Fruit fly (Drosophila melanogaster) whole organism, embryonic: ENCODE results near the gene beta4GalNAcTB.
A peak's percentile ranks its signal among the peaks of the same experiment; 100 is the strongest.

ENCODE experiments used
- Adf1 ChIP-seq: fragments of 200-800 bp; sonication (Bioruptor generic); IDR thresholded peaks from 2 replicates; pipeline ENCODE4 v1.3.6; 2022; ENCODE audit warnings: missing biosample characterization, missing genetic modification characterization
- Aef1 ChIP-seq: fragments of 200-800 bp; sonication (Bioruptor generic); IDR thresholded peaks from 3 replicates; pipeline ENCODE4 v1.3.6; 2022; ENCODE audit warnings: missing biosample characterization, missing genetic modification characterization
- CG10147 ChIP-seq: fragments of 200-800 bp; sonication (Bioruptor generic); optimal IDR thresholded peaks from 2 replicates; lab custom pipeline; 2019; ENCODE audit warnings: missing biosample characterization, mild to moderate bottlenecking, missing genetic modification characterization, moderate library complexity
- CG1024 ChIP-seq: fragments of 200-800 bp; sonication (Bioruptor generic); IDR thresholded peaks from 2 replicates; pipeline ENCODE4 v1.3.6; 2022; ENCODE audit warnings: missing biosample characterization, missing genetic modification characterization
- CG10431 ChIP-seq: fragments of 200-800 bp; sonication (Bioruptor generic); optimal IDR thresholded peaks from 3 replicates; lab custom pipeline; 2018; ENCODE audit warnings: missing biosample characterization, mild to moderate bottlenecking, missing genetic modification characterization
- CG11093 ChIP-seq: fragments of 200-800 bp; sonication (Bioruptor generic); IDR thresholded peaks from 3 replicates; pipeline ENCODE4 v1.3.6; 2022; ENCODE audit warnings: missing biosample characterization, missing genetic modification characterization
- CG12391 ChIP-seq: fragments of 200-800 bp; sonication (Bioruptor generic); optimal IDR thresholded peaks from 3 replicates; lab custom pipeline; 2018; ENCODE audit warnings: missing biosample characterization, mild to moderate bottlenecking, missing genetic modification characterization, moderate library complexity
- CG12659 ChIP-seq: fragments of 200-800 bp; sonication (Bioruptor generic); optimal IDR thresholded peaks from 3 replicates; lab custom pipeline; 2017; ENCODE audit warnings: mild to moderate bottlenecking, missing biosample characterization, missing genetic modification reagents, missing genetic modification characterization
- CG15073 ChIP-seq: fragments of 200-800 bp; sonication (Bioruptor generic); optimal IDR thresholded peaks from 2 replicates; lab custom pipeline; 2016; ENCODE audit warnings: missing biosample characterization, missing genetic modification characterization
- CG15269 ChIP-seq: fragments of 200-800 bp; sonication (Bioruptor generic); optimal IDR thresholded peaks from 2 replicates; lab custom pipeline; 2018; ENCODE audit warnings: missing biosample characterization, mild to moderate bottlenecking, missing genetic modification characterization, moderate library complexity
- CG1647 ChIP-seq: fragments of 200-800 bp; sonication (Bioruptor generic); optimal IDR thresholded peaks from 3 replicates; lab custom pipeline; 2016; ENCODE audit warnings: missing biosample characterization, missing genetic modification characterization
- CG2678 ChIP-seq: fragments of 200-800 bp; sonication (Bioruptor generic); optimal IDR thresholded peaks from 3 replicates; lab custom pipeline; 2019; ENCODE audit warnings: missing biosample characterization, mild to moderate bottlenecking, missing genetic modification characterization, moderate library complexity
- CG33213 ChIP-seq: fragments of 200-800 bp; sonication (Bioruptor generic); optimal IDR thresholded peaks from 3 replicates; lab custom pipeline; 2016; ENCODE audit warnings: missing biosample characterization, missing genetic modification characterization
- CG34224 ChIP-seq: fragments of 200-800 bp; sonication (Bioruptor generic); IDR thresholded peaks from 3 replicates; pipeline ENCODE4 v1.3.6; 2022; ENCODE audit warnings: missing biosample characterization, missing genetic modification characterization; ENCODE audit not compliant: partially characterized antibody
- CG42726 ChIP-seq: fragments of 200-800 bp; sonication (Bioruptor generic); IDR thresholded peaks from 2 replicates; pipeline ENCODE4 v1.3.6; 2022; ENCODE audit warnings: missing biosample characterization, missing genetic modification characterization; ENCODE audit not compliant: partially characterized antibody
- CG4617 ChIP-seq: fragments of 200-800 bp; sonication (Bioruptor generic); optimal IDR thresholded peaks from 3 replicates; lab custom pipeline; 2016; ENCODE audit warnings: missing biosample characterization, missing genetic modification characterization, borderline replicate concordance
- CG4820 ChIP-seq: fragments of 200-800 bp; sonication (Bioruptor generic); optimal IDR thresholded peaks from 3 replicates; lab custom pipeline; 2016; ENCODE audit warnings: missing biosample characterization, missing genetic modification characterization
- CG7987 ChIP-seq: fragments of 200-800 bp; sonication (Bioruptor generic); optimal IDR thresholded peaks from 2 replicates; lab custom pipeline; 2018; ENCODE audit warnings: missing biosample characterization, mild to moderate bottlenecking, missing genetic modification characterization, moderate library complexity
- CG8281 ChIP-seq: fragments of 200-800 bp; sonication (Bioruptor generic); optimal IDR thresholded peaks from 2 replicates; lab custom pipeline; 2018; ENCODE audit warnings: missing biosample characterization, mild to moderate bottlenecking, missing genetic modification characterization, moderate library complexity
- Chrac-16 ChIP-seq: fragments of 200-800 bp; sonication (Bioruptor generic); optimal IDR thresholded peaks from 3 replicates; lab custom pipeline; 2016; ENCODE audit warnings: missing biosample characterization, missing genetic modification characterization
- CoRest ChIP-seq: fragments of 200-800 bp; sonication (Bioruptor generic); optimal IDR thresholded peaks from 3 replicates; lab custom pipeline; 2018; ENCODE audit warnings: missing biosample characterization, mild to moderate bottlenecking, missing genetic modification characterization, moderate library complexity
- Dek ChIP-seq: fragments of 200-800 bp; sonication (Bioruptor generic); optimal IDR thresholded peaks from 3 replicates; lab custom pipeline; 2019; ENCODE audit warnings: missing biosample characterization, mild to moderate bottlenecking, missing genetic modification characterization, moderate library complexity
- Dip2 ChIP-seq: fragments of 200-800 bp; sonication (Bioruptor generic); IDR thresholded peaks from 2 replicates; pipeline ENCODE4 v1.3.6; 2022; ENCODE audit warnings: missing biosample characterization, missing genetic modification characterization
- Doc3 ChIP-seq: fragments of 200-800 bp; sonication (Bioruptor generic); IDR thresholded peaks from 3 replicates; pipeline ENCODE4 v1.3.6; 2022; ENCODE audit warnings: missing biosample characterization, missing genetic modification characterization; ENCODE audit not compliant: partially characterized antibody
- Fer1 ChIP-seq: fragments of 200-800 bp; sonication (Bioruptor generic); optimal IDR thresholded peaks from 2 replicates; lab custom pipeline; 2017; ENCODE audit warnings: missing biosample characterization, mild to moderate bottlenecking, missing genetic modification characterization
- Hand ChIP-seq: fragments of 200-800 bp; sonication (Bioruptor generic); optimal IDR thresholded peaks from 2 replicates; lab custom pipeline; 2017; ENCODE audit warnings: mild to moderate bottlenecking, missing biosample characterization, missing genetic modification reagents, missing genetic modification characterization
- Hmr ChIP-seq: fragments of 200-800 bp; sonication (Bioruptor generic); optimal IDR thresholded peaks from 3 replicates; lab custom pipeline; 2017; ENCODE audit warnings: mild to moderate bottlenecking, missing biosample characterization, missing genetic modification reagents, missing genetic modification characterization
- Hsf ChIP-seq: fragments of 200-800 bp; sonication (Bioruptor generic); optimal IDR thresholded peaks from 3 replicates; lab custom pipeline; 2016; ENCODE audit warnings: missing biosample characterization, missing genetic modification characterization
- Lim3 ChIP-seq: fragments of 200-800 bp; sonication (Bioruptor generic); IDR thresholded peaks from 2 replicates; pipeline ENCODE4 v1.3.6; 2022; ENCODE audit warnings: missing biosample characterization, missing genetic modification characterization
- Mrtf ChIP-seq: fragments of 200-800 bp; sonication (Bioruptor generic); IDR thresholded peaks from 3 replicates; pipeline ENCODE4 v1.3.6; 2022; ENCODE audit warnings: missing biosample characterization, missing genetic modification characterization
- Optix ChIP-seq: fragments of 200-800 bp; sonication (Bioruptor generic); IDR thresholded peaks from 3 replicates; pipeline ENCODE4 v1.3.6; 2022; ENCODE audit warnings: missing biosample characterization, missing genetic modification characterization
- cad ChIP-seq: fragments of >200 bp; optimal IDR thresholded peaks from 2 replicates; lab custom pipeline; 2017; ENCODE audit warnings: missing biosample characterization, missing genetic modification characterization
- cg ChIP-seq: fragments of 200-800 bp; sonication (Bioruptor generic); optimal IDR thresholded peaks from 3 replicates; lab custom pipeline; 2019; ENCODE audit warnings: missing biosample characterization, mild to moderate bottlenecking, missing genetic modification characterization, moderate library complexity
- esg ChIP-seq: fragments of 200-800 bp; sonication (Bioruptor generic); conservative IDR thresholded peaks from 2 replicates; pipeline ENCODE4 v1.3.6; 2022; ENCODE audit warnings: missing biosample characterization, missing genetic modification characterization
- hbn ChIP-seq: fragments of 200-800 bp; sonication (Bioruptor generic); IDR thresholded peaks from 2 replicates; pipeline ENCODE4 v1.3.6; 2022; ENCODE audit warnings: missing biosample characterization, missing genetic modification characterization; ENCODE audit not compliant: partially characterized antibody
- mam ChIP-seq: fragments of 200-800 bp; sonication (Bioruptor generic); optimal IDR thresholded peaks from 3 replicates; lab custom pipeline; 2016; ENCODE audit warnings: missing biosample characterization, missing genetic modification characterization
- odd ChIP-seq: fragments of 200-800 bp; sonication (Bioruptor generic); optimal IDR thresholded peaks from 2 replicates; lab custom pipeline; 2017; ENCODE audit warnings: missing biosample characterization, mild to moderate bottlenecking, missing genetic modification characterization
- onecut ChIP-seq: fragments of 200-800 bp; sonication (Bioruptor generic); IDR thresholded peaks from 2 replicates; pipeline ENCODE4 v1.3.6; 2022; ENCODE audit warnings: missing biosample characterization, missing genetic modification characterization
- pan ChIP-seq, 4 experiments: fragments of >200 bp in 3 of 4; fragments of 200-800 bp in 1 of 4; sonication (Bioruptor generic) in 1 of 4; optimal IDR thresholded peaks in 3 of 4; IDR thresholded peaks in 1 of 4; 2 replicates each; pipeline versions ENCODE4 v1.3.6 to Lab custom; 2017 to 2022; ENCODE audit warnings: missing biosample characterization in 2 of 4, missing genetic modification characterization in 2 of 4, mixed read lengths in 1 of 4
- pita ChIP-seq: fragments of 200-800 bp; sonication (Bioruptor generic); optimal IDR thresholded peaks from 2 replicates; lab custom pipeline; 2017; ENCODE audit warnings: missing biosample characterization, mild to moderate bottlenecking, missing genetic modification characterization
- pnt ChIP-seq: fragments of 200-800 bp; sonication (Bioruptor generic); optimal IDR thresholded peaks from 3 replicates; lab custom pipeline; 2016; ENCODE audit warnings: missing biosample characterization, missing genetic modification characterization
- psq ChIP-seq: fragments of 200-800 bp; sonication (Bioruptor generic); optimal IDR thresholded peaks from 2 replicates; lab custom pipeline; 2017; ENCODE audit warnings: missing biosample characterization, missing genetic modification characterization
- rib ChIP-seq: fragments of 200-800 bp; sonication (Bioruptor generic); IDR thresholded peaks from 2 replicates; pipeline ENCODE4 v1.3.6; 2022; ENCODE audit warnings: missing biosample characterization, missing genetic modification characterization
- run ChIP-seq: fragments of 200-800 bp; sonication (Bioruptor generic); optimal IDR thresholded peaks from 3 replicates; lab custom pipeline; 2018; ENCODE audit warnings: missing biosample characterization, mild to moderate bottlenecking, missing genetic modification characterization
- seq ChIP-seq: fragments of 200-800 bp; sonication (Bioruptor generic); IDR thresholded peaks from 2 replicates; pipeline ENCODE4 v1.3.6; 2022; ENCODE audit warnings: missing biosample characterization, missing genetic modification characterization
- sisA ChIP-seq: fragments of 200-800 bp; sonication (Bioruptor generic); IDR thresholded peaks from 2 replicates; pipeline ENCODE4 v1.3.6; 2022; ENCODE audit warnings: missing biosample characterization, missing genetic modification characterization
- slp2 ChIP-seq: fragments of 200-800 bp; sonication (Bioruptor generic); optimal IDR thresholded peaks from 2 replicates; lab custom pipeline; 2016; ENCODE audit warnings: missing biosample characterization, missing genetic modification characterization
- stc ChIP-seq: fragments of 200-800 bp; sonication (Bioruptor generic); IDR thresholded peaks from 2 replicates; pipeline ENCODE4 v1.3.6; 2022; ENCODE audit warnings: missing biosample characterization, missing genetic modification characterization
- tll ChIP-seq, 2 experiments: fragments of 200-800 bp in 1 of 2; fragments of >200 bp in 1 of 2; sonication (Bioruptor generic) in 1 of 2; optimal IDR thresholded peaks; 2 replicates each; lab custom pipeline; 2017 to 2019; ENCODE audit warnings: missing biosample characterization in 2 of 2, missing genetic modification characterization in 2 of 2, mild to moderate bottlenecking in 1 of 2, moderate library complexity in 1 of 2
- toy ChIP-seq: fragments of 200-800 bp; sonication (Bioruptor generic); IDR thresholded peaks from 2 replicates; pipeline ENCODE4 v1.3.6; 2022; ENCODE audit warnings: missing biosample characterization, missing genetic modification characterization
- ttk ChIP-seq: fragments of 200-800 bp; sonication (Bioruptor generic); IDR thresholded peaks from 2 replicates; pipeline ENCODE4 v2.1.2; 2022; ENCODE audit warnings: missing biosample characterization, missing genetic modification characterization

The beta4GalNAcTB gene

dm6 chr3R:29077572-29077971, 43.8 kb upstream of the beta4GalNAcTB start (continued):
- TF ChIP-seq CG12659 (GFP tag; lab: Kevin White, UChicago) = no peak
- TF ChIP-seq Fer1 (GFP tag; lab: Kevin White, UChicago) = no peak
- no peak for TF ChIP-seq CG10147 (GFP tag; lab: Kevin White, UChicago)
- no peak for TF ChIP-seq Hsf (GFP tag; lab: Kevin White, UChicago)
- TF ChIP-seq CG15269 (tag; lab: Kevin White, UChicago) = peak; percentile 13
- TF ChIP-seq CG33213 (GFP tag; lab: Kevin White, UChicago) = no peak
- peak; percentile 34 for TF ChIP-seq Hmr (GFP tag; lab: Kevin White, UChicago)
- no peak for TF ChIP-seq psq
- no peak for TF ChIP-seq CG12391 (tag; lab: Kevin White, UChicago)
- TF ChIP-seq CG1647 (GFP tag; lab: Kevin White, UChicago) = no peak
- no peak for TF ChIP-seq mam
- no peak for TF ChIP-seq CG4617 (GFP tag; lab: Kevin White, UChicago)
- TF ChIP-seq ttk (GFP tag; lab: Robert Waterston, UW) = no peak
- no peak for TF ChIP-seq onecut (GFP tag; lab: Robert Waterston, UW)
- no peak for TF ChIP-seq CoRest (tag; lab: Kevin White, UChicago)
- TF ChIP-seq esg (GFP tag; lab: Robert Waterston, UW) = no peak
- TF ChIP-seq Aef1 (GFP tag; lab: Robert Waterston, UW) = no peak
- TF ChIP-seq Lim3 = no peak
- TF ChIP-seq CG1024 (GFP tag; lab: Robert Waterston, UW) = no peak
- TF ChIP-seq tll (GFP tag; optimal IDR thresholded peaks at IDR 0.05; lab: Kevin White, UChicago) = no peak
- TF ChIP-seq run (tag; lab: Kevin White, UChicago) = no peak
- TF ChIP-seq pnt (GFP tag; lab: Kevin White, UChicago) = no peak
- TF ChIP-seq CG15073 (GFP tag; lab: Kevin White, UChicago) = no peak
- TF ChIP-seq stc (GFP tag; lab: Robert Waterston, UW) = no peak
- peak; percentile 52 for TF ChIP-seq seq (GFP tag; lab: Robert Waterston, UW)
- TF ChIP-seq toy = no peak
- TF ChIP-seq hbn (GFP tag; lab: Robert Waterston, UW) = no peak
- TF ChIP-seq CG11093 (GFP tag; lab: Robert Waterston, UW) = no peak
- no peak for TF ChIP-seq Dek (tag; lab: Kevin White, UChicago)
- TF ChIP-seq pan (optimal IDR thresholded peaks at IDR 0.05; lab: Kevin White, UChicago) = no peak
- TF ChIP-seq pan (GFP tag; optimal IDR thresholded peaks at IDR 0.05 in 1 of 2, IDR thresholded peaks at IDR 0.05 in 1 of 2) = peak in 1 of 2 experiments; percentile 6
- no peak for TF ChIP-seq Chrac-16 (GFP tag; lab: Kevin White, UChicago)
- TF ChIP-seq CG10431 (GFP tag; lab: Kevin White, UChicago) = no peak
- TF ChIP-seq CG7987 (GFP tag; lab: Kevin White, UChicago) = no peak
- TF ChIP-seq cg (GFP tag; lab: Kevin White, UChicago) = no peak
- no peak for TF ChIP-seq sisA
- TF ChIP-seq pita (GFP tag; lab: Kevin White, UChicago) = no peak
- no peak for TF ChIP-seq Hand (GFP tag; lab: Kevin White, UChicago)
- TF ChIP-seq CG4820 (GFP tag; lab: Kevin White, UChicago) = no peak
- no peak for TF ChIP-seq CG42726 (GFP tag; lab: Robert Waterston, UW)
- TF ChIP-seq Mrtf (GFP tag; lab: Robert Waterston, UW) = no peak
- no peak for TF ChIP-seq cad (GFP tag; lab: Kevin White, UChicago)
- no peak for TF ChIP-seq CG8281 (tag; lab: Kevin White, UChicago)
- no peak for TF ChIP-seq Adf1
- TF ChIP-seq CG2678 (tag; lab: Kevin White, UChicago) = peak; percentile 22
- no peak for TF ChIP-seq slp2 (GFP tag; lab: Kevin White, UChicago)
- no peak for TF ChIP-seq CG34224 (GFP tag; lab: Robert Waterston, UW)
- TF ChIP-seq odd = no peak
- TF ChIP-seq Dip2 = no peak
- TF ChIP-seq Doc3 (GFP tag; lab: Robert Waterston, UW) = no peak
- 0 out of 2 replicates have a peak, but pooled peaks have one; percentile 12 for TF ChIP-seq rib (GFP tag; lab: Robert Waterston, UW)
- TF ChIP-seq Optix (GFP tag; lab: Robert Waterston, UW) = no peak
